Worm (Caenorhabditis elegans) whole organism, L3 larva: ENCODE data around the gene lst-6.

Experiments
- elt-3 ChIP-seq, 3 experiments: fragments of 150-350 bp in 1 of 3; sonication (generic microtip) in 2 of 3; optimal IDR thresholded peaks; 2 replicates in 2 of 3; 4 replicates in 1 of 3; lab custom pipeline; 2014 to 2017; ENCODE audit warnings: missing biosample characterization in 3 of 3, missing genetic modification characterization in 3 of 3
- mdl-1 ChIP-seq: fragments of 150-350 bp; optimal IDR thresholded peaks from 2 replicates; lab custom pipeline; 2014; ENCODE audit warnings: missing biosample characterization, missing genetic modification characterization
- nhr-237 ChIP-seq: fragments of 150-350 bp; optimal IDR thresholded peaks from 2 replicates; lab custom pipeline; 2014; ENCODE audit warnings: missing biosample characterization, missing genetic modification characterization

DNA sequence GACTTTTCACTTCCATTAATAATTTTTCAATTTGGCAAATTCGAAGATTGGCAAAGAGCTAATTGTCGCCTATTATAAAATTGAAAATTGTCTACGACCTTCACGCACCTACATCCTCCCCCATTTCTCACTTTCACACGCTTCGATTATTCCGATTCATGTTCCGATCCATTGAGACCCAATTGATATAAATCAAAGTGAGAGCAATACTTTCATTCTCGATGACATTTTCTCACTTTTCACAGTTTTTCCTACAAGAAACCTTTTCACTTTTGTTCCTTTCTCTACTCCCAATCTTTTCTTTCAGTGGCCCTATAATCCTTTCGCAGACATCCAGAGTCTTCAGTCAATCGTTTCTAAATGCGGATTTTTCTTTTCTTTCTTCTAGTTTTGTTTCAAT lies 42.7 kb downstream of the lst-6 start, which contains the start of gene C15F1.2:
- no peak for TF ChIP-seq nhr-237 (tag; lab: Kevin White, UChicago)
- TF ChIP-seq elt-3 (tag; optimal IDR thresholded peaks at IDR 0.05; lab: Kevin White, UChicago): no peak
- no peak for TF ChIP-seq mdl-1 (tag; lab: Kevin White, UChicago)
